Worm (Caenorhabditis elegans) whole organism, late embryonic: Measurements from ENCODE around the gene F15B10.3.
"Not testable (repeated sequence)": the region's sequence is repeated elsewhere in the genome, so short reads cannot be mapped to it uniquely, and the experiment has no call there.

Source experiments
- C38D4.7 ChIP-seq: fragments of 200-800 bp; sonication (Bioruptor generic); optimal IDR thresholded peaks from 2 replicates; lab custom pipeline; 2018; ENCODE audit warnings: mild to moderate bottlenecking, missing genetic modification characterization, moderate library complexity, missing compliant biosample characterization
- F13H6.1 ChIP-seq: sonication (generic microtip); optimal IDR thresholded peaks from 2 replicates; lab custom pipeline; 2016; ENCODE audit warnings: missing genetic modification characterization, missing compliant biosample characterization
- T23F11.4 ChIP-seq: fragments of 200-800 bp; sonication (Bioruptor generic); optimal IDR thresholded peaks from 2 replicates; lab custom pipeline; 2018; ENCODE audit warnings: mild to moderate bottlenecking, missing genetic modification characterization, missing compliant biosample characterization
- ahr-1 ChIP-seq: sonication (generic microtip); optimal IDR thresholded peaks from 2 replicates; lab custom pipeline; 2016; ENCODE audit warnings: missing genetic modification characterization, missing compliant biosample characterization
- ceh-18 ChIP-seq: sonication (generic microtip); optimal IDR thresholded peaks from 2 replicates; lab custom pipeline; 2016; ENCODE audit warnings: missing genetic modification characterization, missing compliant biosample characterization
- ceh-30 ChIP-seq: fragments of 150-350 bp; optimal IDR thresholded peaks from 2 replicates; lab custom pipeline; 2014; ENCODE audit warnings: missing biosample characterization, missing genetic modification characterization
- ceh-31 ChIP-seq: sonication (generic microtip); optimal IDR thresholded peaks from 2 replicates; lab custom pipeline; 2016; ENCODE audit warnings: missing genetic modification characterization, missing compliant biosample characterization
- ceh-34 ChIP-seq: sonication (generic microtip); optimal IDR thresholded peaks from 2 replicates; lab custom pipeline; 2016; ENCODE audit warnings: mild to moderate bottlenecking, missing genetic modification characterization, missing compliant biosample characterization
- ceh-45 ChIP-seq: fragments of 200-800 bp; sonication (Bioruptor generic); IDR thresholded peaks from 2 replicates; pipeline ENCODE4 v1.3.6; 2022; ENCODE audit warnings: missing genetic modification reagents, missing genetic modification characterization, missing compliant biosample characterization
- ceh-6 ChIP-seq: fragments of 200-800 bp; sonication (Bioruptor generic); optimal IDR thresholded peaks from 2 replicates; lab custom pipeline; 2018; ENCODE audit warnings: mild to moderate bottlenecking, missing genetic modification characterization, missing compliant biosample characterization
- dve-1 ChIP-seq: sonication (generic microtip); optimal IDR thresholded peaks from 2 replicates; lab custom pipeline; 2017; ENCODE audit warnings: antibody characterized with exemption, mild to moderate bottlenecking, missing genetic modification characterization, missing compliant biosample characterization
- elt-2 ChIP-seq: sonication (generic microtip); optimal IDR thresholded peaks from 2 replicates; lab custom pipeline; 2016; ENCODE audit warnings: missing genetic modification reagents, missing genetic modification characterization, missing compliant biosample characterization
- fax-1 ChIP-seq: sonication (generic microtip); optimal IDR thresholded peaks from 2 replicates; lab custom pipeline; 2016; ENCODE audit warnings: missing genotype, missing genetic modification characterization, missing compliant biosample characterization
- fkh-6 ChIP-seq: sonication (generic microtip); optimal IDR thresholded peaks from 2 replicates; lab custom pipeline; 2016; ENCODE audit warnings: missing genetic modification characterization, missing compliant biosample characterization
- gmeb-2 ChIP-seq: sonication (generic microtip); optimal IDR thresholded peaks from 2 replicates; lab custom pipeline; 2016; ENCODE audit warnings: missing genetic modification characterization, inconsistent platforms, missing compliant biosample characterization
- hlh-13 ChIP-seq: fragments of 200-800 bp; sonication (Bioruptor generic); optimal IDR thresholded peaks from 2 replicates; lab custom pipeline; 2018; ENCODE audit warnings: mild to moderate bottlenecking, missing genetic modification characterization, missing compliant biosample characterization
- hlh-15 ChIP-seq: sonication (generic microtip); optimal IDR thresholded peaks from 2 replicates; lab custom pipeline; 2016; ENCODE audit warnings: missing genetic modification characterization, missing compliant biosample characterization
- hlh-6 ChIP-seq: sonication (generic microtip); optimal IDR thresholded peaks from 2 replicates; lab custom pipeline; 2016; ENCODE audit warnings: missing genotype, missing genetic modification characterization, missing compliant biosample characterization
- hlh-8 ChIP-seq: sonication (generic microtip); optimal IDR thresholded peaks from 2 replicates; lab custom pipeline; 2016; ENCODE audit warnings: missing genotype, missing genetic modification characterization, missing compliant biosample characterization
- lin-11 ChIP-seq: fragments of 200-800 bp; sonication (Bioruptor generic); optimal IDR thresholded peaks from 2 replicates; lab custom pipeline; 2018; ENCODE audit warnings: mild to moderate bottlenecking, missing genetic modification characterization, missing compliant biosample characterization
- nfya-1 ChIP-seq: sonication (generic microtip); optimal IDR thresholded peaks from 2 replicates; lab custom pipeline; 2017; ENCODE audit warnings: missing genetic modification characterization, mild to moderate bottlenecking, missing compliant biosample characterization, antibody characterized with exemption, moderate library complexity
- nhr-232 ChIP-seq: sonication (generic microtip); optimal IDR thresholded peaks from 2 replicates; lab custom pipeline; 2016; ENCODE audit warnings: missing genetic modification characterization, missing compliant biosample characterization
- npax-4 ChIP-seq: sonication (generic microtip); optimal IDR thresholded peaks from 2 replicates; lab custom pipeline; 2016; ENCODE audit warnings: missing genetic modification characterization, missing compliant biosample characterization
- odd-2 ChIP-seq: sonication (generic microtip); optimal IDR thresholded peaks from 2 replicates; lab custom pipeline; 2017; ENCODE audit warnings: antibody characterized with exemption, mild to moderate bottlenecking, missing genetic modification characterization, missing compliant biosample characterization
- pag-3 ChIP-seq: sonication (generic microtip); optimal IDR thresholded peaks from 2 replicates; lab custom pipeline; 2016; ENCODE audit warnings: missing compliant biosample characterization, missing genetic modification characterization, borderline replicate concordance
- pat-9 ChIP-seq: fragments of 200-800 bp; sonication (Bioruptor generic); optimal IDR thresholded peaks from 2 replicates; lab custom pipeline; 2018; ENCODE audit warnings: mild to moderate bottlenecking, missing genetic modification characterization, moderate library complexity, missing compliant biosample characterization
- pax-1 ChIP-seq: fragments of 150-350 bp; optimal IDR thresholded peaks from 2 replicates; lab custom pipeline; 2014; ENCODE audit warnings: missing biosample characterization, missing genetic modification characterization
- pha-4 ChIP-seq: fragments of 150-350 bp; optimal IDR thresholded peaks from 2 replicates; lab custom pipeline; 2018; ENCODE audit warnings: missing biosample characterization, missing genetic modification reagents, missing genetic modification characterization
- ref-2 ChIP-seq: sonication (generic microtip); optimal IDR thresholded peaks from 2 replicates; lab custom pipeline; 2016; ENCODE audit warnings: missing genetic modification characterization, missing compliant biosample characterization
- sox-2 ChIP-seq: fragments of 200-800 bp; sonication (Bioruptor generic); IDR thresholded peaks from 2 replicates; pipeline ENCODE4 v1.3.6; 2022; ENCODE audit warnings: missing genetic modification reagents, missing genetic modification characterization, missing compliant biosample characterization
- sox-4 ChIP-seq: sonication (generic microtip); optimal IDR thresholded peaks from 2 replicates; lab custom pipeline; 2017; ENCODE audit warnings: mild to moderate bottlenecking, missing genetic modification characterization, inconsistent platforms, missing compliant biosample characterization
- syd-9 ChIP-seq: sonication (generic microtip); optimal IDR thresholded peaks from 2 replicates; lab custom pipeline; 2016; ENCODE audit warnings: mild to moderate bottlenecking, missing genetic modification characterization, moderate library complexity, missing compliant biosample characterization
- tbx-2 ChIP-seq: sonication (generic microtip); optimal IDR thresholded peaks from 2 replicates; lab custom pipeline; 2016; ENCODE audit warnings: missing genetic modification characterization, missing compliant biosample characterization
- ttx-3 ChIP-seq: sonication (generic microtip); optimal IDR thresholded peaks from 2 replicates; lab custom pipeline; 2016; ENCODE audit warnings: missing genetic modification reagents, missing genetic modification characterization, missing compliant biosample characterization
- unc-42 ChIP-seq: sonication (generic microtip); optimal IDR thresholded peaks from 2 replicates; lab custom pipeline; 2016; ENCODE audit warnings: missing genotype, missing genetic modification characterization, missing compliant biosample characterization

F15B10.3 gene

ce11 chrIV:6595912-6596311 is 6.6 kb upstream of the F15B10.3 start, which contains the start of gene F38A5.22:
TSS of gene F38A5.22 (minus strand) at chrIV:6595940.
- no peak for TF ChIP-seq dve-1 (tag; lab: Kevin White, UChicago)
- TF ChIP-seq hlh-6 (tag; lab: Kevin White, UChicago), result no peak
- TF ChIP-seq unc-42 (tag; lab: Kevin White, UChicago), result no peak
- TF ChIP-seq ahr-1 (tag; lab: Kevin White, UChicago), result no peak
- no peak for TF ChIP-seq hlh-13 (GFP tag; lab: Kevin White, UChicago)
- TF ChIP-seq nhr-232 (tag; lab: Kevin White, UChicago), result no peak
- no peak for TF ChIP-seq ceh-34 (tag; lab: Kevin White, UChicago)
- no peak for TF ChIP-seq F13H6.1 (tag; lab: Kevin White, UChicago)
- TF ChIP-seq odd-2 (tag; lab: Kevin White, UChicago), result no peak
- TF ChIP-seq gmeb-2 (tag; lab: Kevin White, UChicago), result no peak
- no peak for TF ChIP-seq pha-4 (tag; lab: Kevin White, UChicago)
- no peak for TF ChIP-seq sox-2 (GFP tag; lab: Robert Waterston, UW)
- TF ChIP-seq fkh-6 (tag; lab: Kevin White, UChicago), result no peak
- no peak for TF ChIP-seq ttx-3 (tag; lab: Kevin White, UChicago)
- TF ChIP-seq nfya-1 (tag; lab: Kevin White, UChicago), result no peak
- TF ChIP-seq T23F11.4 (GFP tag; lab: Kevin White, UChicago), result no peak
- TF ChIP-seq ref-2 (tag; lab: Kevin White, UChicago), result no peak
- TF ChIP-seq, all 69 proteins: peak for 0

- TF ChIP-seq unc-42 (tag; lab: Kevin White, UChicago) (no peak), pax-1 (tag; lab: Kevin White, UChicago) (no peak), lin-11 (tag; lab: Kevin White, UChicago) (no peak)
These were observed 5.2 kb upstream of the F15B10.3 start, which contains the start of gene F38A5.6 for ce11 chrIV:6597298-6597697. TSS of gene F38A5.6 (minus strand) at chrIV:6597398.

- not testable (repeated sequence) for TF ChIP-seq tbx-2, hlh-8, fax-1 (tag; lab: Kevin White, UChicago)
These were observed 4.6 kb upstream of the F15B10.3 start, which contains the start of gene nspb-4 for ce11 chrIV:6597918-6598317. TSS of gene nspb-4 (plus strand) at chrIV:6598218.

DNA sequence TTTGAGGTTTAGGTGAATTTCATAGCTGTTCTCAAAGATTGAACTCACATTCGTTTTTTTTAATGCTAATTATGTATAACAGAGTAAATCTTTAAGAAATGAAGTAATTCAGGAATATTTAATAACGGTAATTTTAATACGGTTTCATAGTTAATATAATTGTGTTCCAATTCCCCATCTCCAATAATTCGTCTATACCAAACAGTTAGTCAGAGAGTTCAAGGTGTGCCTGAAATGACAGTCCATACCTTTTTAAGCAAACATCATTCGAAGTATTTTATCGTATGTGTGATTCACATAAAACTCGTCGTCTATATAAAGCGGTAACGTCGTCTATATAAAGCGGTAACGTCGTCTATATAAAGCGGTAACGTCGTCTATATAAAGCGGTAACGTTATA is 3.7 kb upstream of the F15B10.3 start, which contains the start of gene nspb-5:
TSS of gene nspb-5 (plus strand) at position 301 of the 400 bp plus-strand sequence.
- TF ChIP-seq ceh-31, npax-4, ceh-30 (tag; lab: Kevin White, UChicago): not testable (repeated sequence)
- TF ChIP-seq, all 69 proteins: peak for 0; not testable (repeated sequence) for 69

DNA sequence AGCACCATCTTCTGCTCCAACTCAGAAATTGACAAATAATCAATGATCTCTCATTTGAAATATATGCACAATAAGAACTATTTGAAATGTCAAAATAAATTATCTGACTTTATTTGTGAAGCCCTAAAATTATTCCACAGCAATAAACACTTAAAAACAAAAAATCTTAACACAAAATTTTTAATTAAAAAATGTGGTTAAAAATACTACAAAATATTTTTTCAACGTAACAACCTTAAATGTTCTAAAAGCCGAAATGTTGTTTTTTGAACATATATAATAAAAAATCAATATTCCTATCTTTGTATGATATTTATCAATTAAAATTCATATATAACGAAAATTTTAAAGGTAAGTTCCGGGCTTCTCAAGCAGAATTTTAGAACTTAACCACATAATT is 3.0 kb upstream of the F15B10.3 start, which contains the start of gene F38A5.8:
TSS of gene F38A5.8 (plus strand) at position 301 of the 400 bp plus-strand sequence.
- TF ChIP-seq C38D4.7 (GFP tag; lab: Kevin White, UChicago), result no peak
- TF ChIP-seq sox-4 (tag; lab: Kevin White, UChicago), result no peak
- TF ChIP-seq ceh-18 (tag; lab: Kevin White, UChicago), result no peak
- no peak for TF ChIP-seq pag-3 (tag; lab: Kevin White, UChicago)
- no peak for TF ChIP-seq hlh-15
- TF ChIP-seq ceh-6 (GFP tag; lab: Kevin White, UChicago), result no peak
- TF ChIP-seq elt-2 (tag; lab: Kevin White, UChicago), result no peak
- no peak for TF ChIP-seq hlh-8 (tag; lab: Kevin White, UChicago)
- TF ChIP-seq T23F11.4 (GFP tag; lab: Kevin White, UChicago), result no peak
- TF ChIP-seq nfya-1 (tag; lab: Kevin White, UChicago), result no peak
- TF ChIP-seq ceh-45 (GFP tag; lab: Robert Waterston, UW), result no peak
- TF ChIP-seq syd-9, result no peak
- TF ChIP-seq sox-2 (GFP tag; lab: Robert Waterston, UW), result no peak
- no peak for TF ChIP-seq pat-9 (tag; lab: Kevin White, UChicago)
